Worm (Caenorhabditis elegans): ENCODE results near the gene T24C2.5.

T24C2.5 gene

ce11 chrX:14562286-14563086 lies 28.3 kb downstream of the T24C2.5 start:
- no peak for TF ChIP-seq ceh-34 (tag; optimal IDR thresholded peaks at IDR 0.05)
- no peak for TF ChIP-seq sox-2 (GFP tag; IDR thresholded peaks at IDR 0.05)
- TF ChIP-seq ama-1 (optimal IDR thresholded peaks at IDR 0.05), result no peak
- no peak for TF ChIP-seq mec-3 (tag; optimal IDR thresholded peaks at IDR 0.05; ENCODE audit: borderline replicate concordance)
- TF ChIP-seq hlh-13 (GFP tag; optimal IDR thresholded peaks at IDR 0.05), result no peak
- no peak for TF ChIP-seq ceh-9 (tag; optimal IDR thresholded peaks at IDR 0.05)
- no peak for TF ChIP-seq che-1 (tag; optimal IDR thresholded peaks at IDR 0.05)
- no peak for TF ChIP-seq fkh-6 (tag; optimal IDR thresholded peaks at IDR 0.05)
- TF ChIP-seq ceh-2 (tag; optimal IDR thresholded peaks at IDR 0.05), result no peak
- no peak for TF ChIP-seq Y22D7AL.16 (tag; optimal IDR thresholded peaks at IDR 0.05)
- no peak for TF ChIP-seq pha-4 (tag; optimal IDR thresholded peaks at IDR 0.05)
- TF ChIP-seq ceh-19 (GFP tag; optimal IDR thresholded peaks at IDR 0.05), result no peak
- TF ChIP-seq pros-1 (tag; optimal IDR thresholded peaks at IDR 0.05), result no peak
- TF ChIP-seq ceh-31 (tag; optimal IDR thresholded peaks at IDR 0.05), result no peak
- TF ChIP-seq ceh-18 (tag; optimal IDR thresholded peaks at IDR 0.05), result no peak
- no peak for TF ChIP-seq pqm-1 (tag; optimal IDR thresholded peaks at IDR 0.05)
- no peak for TF ChIP-seq ceh-45 (GFP tag; IDR thresholded peaks at IDR 0.05)

- TF ChIP-seq pat-9 (tag; optimal IDR thresholded peaks at IDR 0.05), result no peak
- no peak for TF ChIP-seq lim-6 (tag; optimal IDR thresholded peaks at IDR 0.05)
- TF ChIP-seq ceh-45 (GFP tag; IDR thresholded peaks at IDR 0.05), result no peak
- no peak for TF ChIP-seq ceh-9 (tag; optimal IDR thresholded peaks at IDR 0.05)
- TF ChIP-seq pqm-1 (tag; optimal IDR thresholded peaks at IDR 0.05), result no peak
- TF ChIP-seq fkh-10 (GFP tag; optimal IDR thresholded peaks at IDR 0.05), result no peak
- TF ChIP-seq ceh-34 (tag; optimal IDR thresholded peaks at IDR 0.05), result no peak
- TF ChIP-seq ceh-6 (GFP tag; optimal IDR thresholded peaks at IDR 0.05), result no peak
- TF ChIP-seq sdc-2 (tag; optimal IDR thresholded peaks at IDR 0.05), result no peak
- TF ChIP-seq ceh-24 (tag; optimal IDR thresholded peaks at IDR 0.05), result no peak
- TF ChIP-seq ceh-14 (tag; optimal IDR thresholded peaks at IDR 0.05), result no peak
- TF ChIP-seq hlh-30 (tag; optimal IDR thresholded peaks at IDR 0.05; ENCODE audit: insufficient read depth), result no peak
- no peak for TF ChIP-seq K09A11.1 (tag; optimal IDR thresholded peaks at IDR 0.05; ENCODE audit: insufficient read depth)
- TF ChIP-seq tbx-2 (tag; optimal IDR thresholded peaks at IDR 0.05), result no peak
- TF ChIP-seq fkh-6 (tag; optimal IDR thresholded peaks at IDR 0.05), result no peak
- TF ChIP-seq rnt-1 (tag; optimal IDR thresholded peaks at IDR 0.05), result no peak
These were observed 29.6 kb downstream of the T24C2.5 start for ce11 chrX:14563818-14564217.

DNA sequence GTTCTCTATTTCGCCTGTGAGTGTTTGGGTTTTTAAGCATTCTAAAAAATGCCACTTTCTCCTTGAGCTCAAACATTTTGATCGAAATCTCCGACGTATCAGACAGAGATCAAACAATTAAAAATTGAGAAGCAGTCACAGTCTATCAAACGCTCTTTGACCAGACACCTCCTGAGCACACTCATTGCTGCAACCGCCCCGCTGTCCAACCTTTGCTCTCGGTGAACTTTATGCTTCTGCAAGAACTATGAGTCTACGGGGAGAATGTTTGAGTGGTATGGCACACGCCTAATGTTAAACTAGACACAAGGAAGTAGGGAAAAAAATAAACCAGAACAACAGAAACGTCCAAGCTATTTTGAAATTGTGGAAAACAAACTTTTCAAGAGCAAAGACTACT lies 31.0 kb downstream of the T24C2.5 start:
- TF ChIP-seq zip-5 (tag; optimal IDR thresholded peaks at IDR 0.05) (no peak), nfya-1 (tag; optimal IDR thresholded peaks at IDR 0.05) (no peak), lim-6 (tag; optimal IDR thresholded peaks at IDR 0.05) (no peak), nhr-232 (tag; optimal IDR thresholded peaks at IDR 0.05) (no peak), fax-1 (tag; optimal IDR thresholded peaks at IDR 0.05) (no peak), T23F11.4 (GFP tag; optimal IDR thresholded peaks at IDR 0.05) (no peak), ttx-3 (tag; optimal IDR thresholded peaks at IDR 0.05) (no peak), sox-4 (tag; optimal IDR thresholded peaks at IDR 0.05) (no peak), ceh-48 (tag; optimal IDR thresholded peaks at IDR 0.05) (no peak), unc-55 (GFP tag; optimal IDR thresholded peaks at IDR 0.05) (no peak), sox-2 (GFP tag; IDR thresholded peaks at IDR 0.05) (no peak), pros-1 (tag; optimal IDR thresholded peaks at IDR 0.05) (no peak), fkh-6 (tag; optimal IDR thresholded peaks at IDR 0.05) (no peak), ceh-19 (GFP tag; optimal IDR thresholded peaks at IDR 0.05) (no peak), nhr-11 (tag; optimal IDR thresholded peaks at IDR 0.05) (no peak), ama-1 (optimal IDR thresholded peaks at IDR 0.05) (no peak), npax-4 (tag; optimal IDR thresholded peaks at IDR 0.05) (no peak), pag-3 (tag; optimal IDR thresholded peaks at IDR 0.05; ENCODE audit: borderline replicate concordance) (no peak)
